Fruit fly (Drosophila melanogaster) whole organism, embryonic: Measurements from ENCODE around the gene Tom70.

Experiments used
- ATbp ChIP-seq: fragments of 200-800 bp; sonication (Bioruptor generic); optimal IDR thresholded peaks from 2 replicates; lab custom pipeline; 2017; ENCODE audit warnings: missing biosample characterization, mild to moderate bottlenecking, missing genetic modification characterization, missing genetic modification reagents
- Atf6 ChIP-seq: fragments of 200-800 bp; sonication (Bioruptor generic); IDR thresholded peaks from 2 replicates; pipeline ENCODE4 v1.3.6; 2022; ENCODE audit warnings: missing biosample characterization, missing genetic modification characterization
- BtbVII ChIP-seq: fragments of 200-800 bp; sonication (Bioruptor generic); optimal IDR thresholded peaks from 3 replicates; lab custom pipeline; 2017; ENCODE audit warnings: missing biosample characterization, mild to moderate bottlenecking, missing genetic modification characterization
- CG10267 ChIP-seq: fragments of 200-800 bp; sonication (Bioruptor generic); optimal IDR thresholded peaks from 2 replicates; lab custom pipeline; 2018; ENCODE audit warnings: missing biosample characterization, mild to moderate bottlenecking, missing genetic modification characterization, moderate library complexity
- CG11398 ChIP-seq: fragments of 200-800 bp; sonication (Bioruptor generic); optimal IDR thresholded peaks from 2 replicates; lab custom pipeline; 2016; ENCODE audit warnings: missing biosample characterization, missing genetic modification characterization
- CG11696 ChIP-seq: fragments of 200-800 bp; sonication (Bioruptor generic); IDR thresholded peaks from 2 replicates; pipeline ENCODE4 v1.3.6; 2022; ENCODE audit warnings: missing biosample characterization, missing genetic modification characterization
- CG12219 ChIP-seq: fragments of 200-800 bp; sonication (Bioruptor generic); optimal IDR thresholded peaks from 3 replicates; lab custom pipeline; 2018; ENCODE audit warnings: missing biosample characterization, mild to moderate bottlenecking, missing genetic modification characterization
- CG12659 ChIP-seq: fragments of 200-800 bp; sonication (Bioruptor generic); optimal IDR thresholded peaks from 3 replicates; lab custom pipeline; 2017; ENCODE audit warnings: mild to moderate bottlenecking, missing biosample characterization, missing genetic modification reagents, missing genetic modification characterization
- CG13296 ChIP-seq: fragments of 200-800 bp; sonication (Bioruptor generic); optimal IDR thresholded peaks from 3 replicates; lab custom pipeline; 2018; ENCODE audit warnings: missing biosample characterization, mild to moderate bottlenecking, missing genetic modification characterization
- CG15073 ChIP-seq: fragments of 200-800 bp; sonication (Bioruptor generic); optimal IDR thresholded peaks from 2 replicates; lab custom pipeline; 2016; ENCODE audit warnings: missing biosample characterization, missing genetic modification characterization
- CG15514 ChIP-seq: fragments of 200-800 bp; sonication (Bioruptor generic); optimal IDR thresholded peaks from 3 replicates; lab custom pipeline; 2017; ENCODE audit warnings: missing biosample characterization, missing genetic modification characterization, mild to moderate bottlenecking, moderate library complexity, missing genetic modification reagents
- CG15601 ChIP-seq: fragments of 200-800 bp; sonication (Bioruptor generic); optimal IDR thresholded peaks from 3 replicates; lab custom pipeline; 2019; ENCODE audit warnings: missing biosample characterization, mild to moderate bottlenecking, missing genetic modification characterization, moderate library complexity
- CG17568 ChIP-seq: fragments of 200-800 bp; sonication (Bioruptor generic); optimal IDR thresholded peaks from 2 replicates; lab custom pipeline; 2018; ENCODE audit warnings: missing biosample characterization, mild to moderate bottlenecking, missing genetic modification characterization, moderate library complexity
- CG18599 ChIP-seq: fragments of 200-800 bp; sonication (Bioruptor generic); optimal IDR thresholded peaks from 3 replicates; lab custom pipeline; 2017; ENCODE audit warnings: missing biosample characterization, missing genetic modification characterization, mild to moderate bottlenecking, moderate library complexity, missing genetic modification reagents
- CG2202 ChIP-seq: fragments of 200-800 bp; sonication (Bioruptor generic); optimal IDR thresholded peaks from 2 replicates; lab custom pipeline; 2018; ENCODE audit warnings: missing biosample characterization, mild to moderate bottlenecking, missing genetic modification characterization
- CG4328 ChIP-seq: fragments of 200-800 bp; sonication (Bioruptor generic); optimal IDR thresholded peaks from 3 replicates; lab custom pipeline; 2017; ENCODE audit warnings: missing biosample characterization, missing genetic modification reagents, missing genetic modification characterization
- CG6683 ChIP-seq: fragments of 200-800 bp; sonication (Bioruptor generic); optimal IDR thresholded peaks from 2 replicates; lab custom pipeline; 2017; ENCODE audit warnings: missing biosample characterization, mild to moderate bottlenecking, missing genetic modification characterization, missing genetic modification reagents
- CG9609 ChIP-seq: fragments of 200-800 bp; sonication (Bioruptor generic); optimal IDR thresholded peaks from 3 replicates; lab custom pipeline; 2016; ENCODE audit warnings: missing biosample characterization, missing genetic modification characterization
- CoRest ChIP-seq: fragments of 200-800 bp; sonication (Bioruptor generic); optimal IDR thresholded peaks from 3 replicates; lab custom pipeline; 2018; ENCODE audit warnings: missing biosample characterization, mild to moderate bottlenecking, missing genetic modification characterization, moderate library complexity
- CrebB ChIP-seq: fragments of 200-800 bp; sonication (Bioruptor generic); optimal IDR thresholded peaks from 3 replicates; lab custom pipeline; 2018; ENCODE audit warnings: missing biosample characterization, mild to moderate bottlenecking, missing genetic modification characterization
- D19A ChIP-seq: fragments of 200-800 bp; optimal IDR thresholded peaks from 3 replicates; lab custom pipeline; 2019; ENCODE audit warnings: missing biosample characterization, mild to moderate bottlenecking, missing genetic modification characterization, moderate library complexity
- Dbx ChIP-seq: fragments of 200-800 bp; sonication (Bioruptor generic); IDR thresholded peaks from 3 replicates; pipeline ENCODE4 v1.3.6; 2022; ENCODE audit warnings: missing biosample characterization, missing genetic modification characterization
- Dek ChIP-seq: fragments of 200-800 bp; sonication (Bioruptor generic); optimal IDR thresholded peaks from 3 replicates; lab custom pipeline; 2019; ENCODE audit warnings: missing biosample characterization, mild to moderate bottlenecking, missing genetic modification characterization, moderate library complexity
- HmgD ChIP-seq: fragments of 200-800 bp; sonication (Bioruptor generic); optimal IDR thresholded peaks from 3 replicates; lab custom pipeline; 2016; ENCODE audit warnings: missing biosample characterization, missing genetic modification characterization
- HmgZ ChIP-seq: fragments of 200-800 bp; sonication (Bioruptor generic); optimal IDR thresholded peaks from 2 replicates; lab custom pipeline; 2018; ENCODE audit warnings: missing biosample characterization, mild to moderate bottlenecking, missing genetic modification characterization
- Hmr ChIP-seq: fragments of 200-800 bp; sonication (Bioruptor generic); optimal IDR thresholded peaks from 3 replicates; lab custom pipeline; 2017; ENCODE audit warnings: mild to moderate bottlenecking, missing biosample characterization, missing genetic modification reagents, missing genetic modification characterization
- Hr39 ChIP-seq: fragments of >200 bp; optimal IDR thresholded peaks from 2 replicates; lab custom pipeline; 2017
- Hr51 ChIP-seq, 2 experiments: fragments of 200-800 bp; sonication (Bioruptor generic); optimal IDR thresholded peaks; 2 replicates in 1 of 2; 3 replicates in 1 of 2; lab custom pipeline; 2016 to 2018; ENCODE audit warnings: missing biosample characterization in 2 of 2, missing genetic modification characterization in 2 of 2, mild to moderate bottlenecking in 1 of 2, moderate library complexity in 1 of 2
- Meics ChIP-seq: fragments of 200-800 bp; sonication (Bioruptor generic); optimal IDR thresholded peaks from 2 replicates; lab custom pipeline; 2017; ENCODE audit warnings: missing biosample characterization, mild to moderate bottlenecking, missing genetic modification characterization
- NC2β ChIP-seq: fragments of 200-800 bp; sonication (Bioruptor generic); optimal IDR thresholded peaks from 2 replicates; lab custom pipeline; 2016; ENCODE audit warnings: missing biosample characterization, missing genetic modification characterization
- NfI ChIP-seq: fragments of 200-800 bp; sonication (Bioruptor generic); optimal IDR thresholded peaks from 3 replicates; lab custom pipeline; 2018; ENCODE audit warnings: missing biosample characterization, mild to moderate bottlenecking, missing genetic modification characterization, moderate library complexity
- Taf1 ChIP-seq: fragments of 200-800 bp; sonication (Bioruptor generic); IDR thresholded peaks from 2 replicates; pipeline ENCODE4 v1.3.6; 2022; ENCODE audit warnings: missing biosample characterization, missing genetic modification characterization
- YL-1 ChIP-seq: fragments of 200-800 bp; sonication (Bioruptor generic); optimal IDR thresholded peaks from 3 replicates; lab custom pipeline; 2017; ENCODE audit warnings: missing biosample characterization, mild to moderate bottlenecking, missing genetic modification characterization
- bsh ChIP-seq, 2 experiments: fragments of 200-800 bp; sonication (Bioruptor generic); optimal IDR thresholded peaks; 2 replicates each; lab custom pipeline; 2017 to 2018; ENCODE audit warnings: mild to moderate bottlenecking in 2 of 2, missing biosample characterization in 2 of 2, missing genetic modification characterization in 2 of 2, moderate library complexity in 1 of 2
- btn ChIP-seq: fragments of 200-800 bp; sonication (Bioruptor generic); optimal IDR thresholded peaks from 2 replicates; lab custom pipeline; 2016; ENCODE audit warnings: missing biosample characterization, missing genetic modification characterization
- cwo ChIP-seq: fragments of 200-800 bp; sonication (Bioruptor generic); optimal IDR thresholded peaks from 3 replicates; lab custom pipeline; 2017; ENCODE audit warnings: missing biosample characterization, missing genetic modification characterization, mild to moderate bottlenecking, moderate library complexity, missing genetic modification reagents
- ewg ChIP-seq: fragments of 200-800 bp; sonication (Bioruptor generic); optimal IDR thresholded peaks from 3 replicates; lab custom pipeline; 2017; ENCODE audit warnings: mild to moderate bottlenecking, missing biosample characterization, missing genetic modification reagents, missing genetic modification characterization
- grn ChIP-seq: fragments of 200-800 bp; sonication (Bioruptor generic); optimal IDR thresholded peaks from 3 replicates; lab custom pipeline; 2017; ENCODE audit warnings: missing biosample characterization, missing genetic modification characterization
- kay ChIP-seq: fragments of 200-800 bp; sonication (Bioruptor generic); optimal IDR thresholded peaks from 2 replicates; lab custom pipeline; 2016; ENCODE audit warnings: missing biosample characterization, missing genetic modification characterization
- kni ChIP-seq: fragments of 200-800 bp; sonication (Bioruptor generic); optimal IDR thresholded peaks from 3 replicates; lab custom pipeline; 2017; ENCODE audit warnings: mild to moderate bottlenecking, missing biosample characterization, missing genetic modification reagents, missing genetic modification characterization
- lov ChIP-seq, 2 experiments: fragments of 200-800 bp in 1 of 2; fragments of >200 bp in 1 of 2; sonication (Bioruptor generic) in 1 of 2; IDR thresholded peaks in 1 of 2; optimal IDR thresholded peaks in 1 of 2; 2 replicates in 1 of 2; 3 replicates in 1 of 2; pipeline versions ENCODE4 v1.3.6 to Lab custom; 2017 to 2022; ENCODE audit warnings: missing biosample characterization in 1 of 2, missing genetic modification characterization in 1 of 2
- odd ChIP-seq: fragments of 200-800 bp; sonication (Bioruptor generic); optimal IDR thresholded peaks from 2 replicates; lab custom pipeline; 2017; ENCODE audit warnings: missing biosample characterization, mild to moderate bottlenecking, missing genetic modification characterization
- p53 ChIP-seq: fragments of 200-800 bp; sonication (Bioruptor generic); optimal IDR thresholded peaks from 2 replicates; lab custom pipeline; 2016; ENCODE audit warnings: missing biosample characterization, missing genetic modification characterization
- schlank ChIP-seq: fragments of 200-800 bp; sonication (Bioruptor generic); optimal IDR thresholded peaks from 2 replicates; lab custom pipeline; 2018; ENCODE audit warnings: missing biosample characterization, mild to moderate bottlenecking, missing genetic modification characterization
- slbo ChIP-seq: fragments of 200-800 bp; sonication (Bioruptor generic); IDR thresholded peaks from 2 replicates; pipeline ENCODE4 v1.3.6; 2022; ENCODE audit warnings: missing biosample characterization, missing genetic modification characterization
- so ChIP-seq: fragments of 200-800 bp; sonication (Bioruptor generic); IDR thresholded peaks from 3 replicates; pipeline ENCODE4 v1.3.6; 2022; ENCODE audit warnings: missing biosample characterization, missing genetic modification characterization
- wek ChIP-seq: fragments of 200-800 bp; sonication (Bioruptor generic); optimal IDR thresholded peaks from 3 replicates; lab custom pipeline; 2018; ENCODE audit warnings: missing biosample characterization, mild to moderate bottlenecking, missing genetic modification characterization, moderate library complexity
- z ChIP-seq: fragments of 200-800 bp; sonication (Bioruptor generic); IDR thresholded peaks from 3 replicates; pipeline ENCODE4 v1.3.6; 2022; ENCODE audit warnings: missing biosample characterization, missing genetic modification characterization
- zfh1 ChIP-seq: fragments of 200-800 bp; sonication (Bioruptor generic); IDR thresholded peaks from 3 replicates; pipeline ENCODE4 v1.3.6; 2022; ENCODE audit warnings: missing biosample characterization, missing genetic modification characterization

Tom70 gene

dm6 chr2L:12021193-12021592 lies 17.1 kb downstream of the Tom70 start (continued):
- TF ChIP-seq kni (GFP tag; lab: Kevin White, UChicago) (peak; percentile 31), CG12659 (peak; percentile 83), NfI (GFP tag; lab: Kevin White, UChicago) (peak; percentile 37), Hmr (GFP tag; lab: Kevin White, UChicago) (peak; percentile 89), BtbVII (GFP tag; lab: Kevin White, UChicago) (peak; percentile 74), CG11398 (peak; percentile 54), Taf1 (no peak), wek (peak; percentile 83), Meics (peak; percentile 60), NC2β (peak; percentile 52), Dek (tag; lab: Kevin White, UChicago) (peak; percentile 68), so (GFP tag; lab: Robert Waterston, UW) (peak; percentile 7; the same call in 2 of the 3 replicates), btn (GFP tag; lab: Kevin White, UChicago) (no peak), zfh1 (GFP tag; lab: Robert Waterston, UW) (peak; percentile 46; the same call in 2 of the 3 replicates), ATbp (peak; percentile 93), z (GFP tag; lab: Robert Waterston, UW) (0 out of 3 replicates have a peak, but pooled peaks have one; percentile 27), HmgD (GFP tag; lab: Kevin White, UChicago) (no peak), CG6683 (GFP tag; lab: Kevin White, UChicago) (peak; percentile 47), CoRest (tag; lab: Kevin White, UChicago) (peak; percentile 64), CG9609 (GFP tag; lab: Kevin White, UChicago) (peak; percentile 9), slbo (GFP tag; lab: Robert Waterston, UW) (0 out of 2 replicates have a peak, but pooled peaks have one; percentile 8), ewg (GFP tag; lab: Kevin White, UChicago) (peak; percentile 59), CG10267 (tag; lab: Kevin White, UChicago) (peak; percentile 27), CG4328 (GFP tag; lab: Kevin White, UChicago) (peak; percentile 25), CrebB (tag; lab: Kevin White, UChicago) (peak; percentile 82), YL-1 (GFP tag; lab: Kevin White, UChicago) (peak; percentile 11), bsh (GFP tag; optimal IDR thresholded peaks at IDR 0.05; lab: Kevin White, UChicago) (peak in 1 of 2 experiments; percentile 87), grn (peak; percentile 23), CG11696 (GFP tag; lab: Robert Waterston, UW) (no peak), cwo (GFP tag; lab: Kevin White, UChicago) (peak; percentile 37), kay (GFP tag; lab: Kevin White, UChicago) (peak; percentile 35), schlank (peak; percentile 75), Hr51 (GFP tag; optimal IDR thresholded peaks at IDR 0.05; lab: Kevin White, UChicago) (peak; percentile 1 to 34), CG12219 (GFP tag; lab: Kevin White, UChicago) (peak; percentile 54), CG15601 (tag; lab: Kevin White, UChicago) (peak; percentile 84), CG2202 (tag; lab: Kevin White, UChicago) (peak; percentile 76), CG15514 (GFP tag; lab: Kevin White, UChicago) (peak; percentile 75), lov (optimal IDR thresholded peaks at IDR 0.05; lab: Kevin White, UChicago) (no peak), lov (GFP tag; IDR thresholded peaks at IDR 0.05; lab: Robert Waterston, UW) (no peak), Hr39 (lab: Kevin White, UChicago) (no peak), D19A (peak; percentile 27), CG13296 (GFP tag; lab: Kevin White, UChicago) (peak; percentile 65), CG18599 (GFP tag; lab: Kevin White, UChicago) (peak; percentile 73), HmgZ (peak; percentile 60), CG17568 (GFP tag; lab: Kevin White, UChicago) (no peak), Atf6 (GFP tag; lab: Robert Waterston, UW) (peak; percentile 83), Dbx (GFP tag; lab: Robert Waterston, UW) (peak; percentile 58; the same call in 1 of the 3 replicates), odd (GFP tag; lab: Kevin White, UChicago) (peak; percentile 71), p53 (GFP tag; lab: Kevin White, UChicago) (no peak), CG15073 (GFP tag; lab: Kevin White, UChicago) (peak; percentile 19)
